Worm (Caenorhabditis elegans) whole organism, L3 larva: ENCODE results near the gene C13A2.10.

Source experiments
- R02D3.7 ChIP-seq: fragments of 150-350 bp; optimal IDR thresholded peaks from 2 replicates; lab custom pipeline; 2014; ENCODE audit warnings: missing biosample characterization, missing genetic modification characterization
- ZK546.5 ChIP-seq: sonication (generic microtip); optimal IDR thresholded peaks from 2 replicates; lab custom pipeline; 2017; ENCODE audit warnings: missing biosample characterization, missing genetic modification characterization
- aly-2 ChIP-seq: fragments of 150-350 bp; optimal IDR thresholded peaks from 2 replicates; lab custom pipeline; 2014; ENCODE audit warnings: missing biosample characterization, missing genetic modification characterization
- ceh-16 ChIP-seq: sonication (generic microtip); optimal IDR thresholded peaks from 2 replicates; lab custom pipeline; 2017; ENCODE audit warnings: missing biosample characterization, missing genetic modification characterization
- ceh-82 ChIP-seq: fragments of 150-350 bp; optimal IDR thresholded peaks from 2 replicates; lab custom pipeline; 2014; ENCODE audit warnings: missing biosample characterization, missing genetic modification characterization
- ceh-9 ChIP-seq: sonication (generic microtip); optimal IDR thresholded peaks from 2 replicates; lab custom pipeline; 2018; ENCODE audit warnings: missing biosample characterization, missing genetic modification characterization
- egl-27 ChIP-seq: sonication (generic microtip); optimal IDR thresholded peaks from 4 replicates; lab custom pipeline; 2017; ENCODE audit warnings: missing biosample characterization, missing genetic modification reagents, missing genetic modification characterization
- egl-5 ChIP-seq: fragments of 150-350 bp; optimal IDR thresholded peaks from 2 replicates; lab custom pipeline; 2017; ENCODE audit warnings: missing biosample characterization, missing genetic modification reagents, missing genetic modification characterization, inconsistent platforms
- elt-1 ChIP-seq: fragments of 150-350 bp; optimal IDR thresholded peaks from 2 replicates; lab custom pipeline; 2014; ENCODE audit warnings: missing biosample characterization, missing genetic modification characterization
- elt-2 ChIP-seq: sonication (generic microtip); optimal IDR thresholded peaks from 2 replicates; lab custom pipeline; 2016; ENCODE audit warnings: missing genetic modification reagents, mild to moderate bottlenecking, missing genetic modification characterization, missing compliant biosample characterization
- elt-3 ChIP-seq, 3 experiments: fragments of 150-350 bp in 1 of 3; sonication (generic microtip) in 2 of 3; optimal IDR thresholded peaks; 2 replicates in 2 of 3; 4 replicates in 1 of 3; lab custom pipeline; 2014 to 2017; ENCODE audit warnings: missing biosample characterization in 3 of 3, missing genetic modification characterization in 3 of 3
- eor-1 ChIP-seq, 2 experiments: fragments of 150-350 bp; optimal IDR thresholded peaks; 2 replicates each; lab custom pipeline; 2014 to 2018; ENCODE audit warnings: missing biosample characterization in 2 of 2, missing genetic modification characterization in 2 of 2
- fos-1 ChIP-seq: fragments of 150-350 bp; optimal IDR thresholded peaks from 2 replicates; lab custom pipeline; 2014; ENCODE audit warnings: missing biosample characterization, missing genetic modification characterization
- hmg-11 ChIP-seq: sonication (generic microtip); optimal IDR thresholded peaks from 2 replicates; lab custom pipeline; 2016; ENCODE audit warnings: missing genetic modification characterization, missing compliant biosample characterization
- jun-1 ChIP-seq: fragments of 150-350 bp; optimal IDR thresholded peaks from 2 replicates; lab custom pipeline; 2014; ENCODE audit warnings: missing biosample characterization, missing genetic modification reagents, missing genetic modification characterization
- lin-15B ChIP-seq: fragments of 150-350 bp; optimal IDR thresholded peaks from 2 replicates; lab custom pipeline; 2014; ENCODE audit warnings: missing biosample characterization, missing genetic modification characterization
- lin-39 ChIP-seq: fragments of 150-350 bp; optimal IDR thresholded peaks from 2 replicates; lab custom pipeline; 2018; ENCODE audit warnings: missing biosample characterization, missing genetic modification reagents, missing genetic modification characterization
- lsy-12 ChIP-seq: sonication (generic microtip); optimal IDR thresholded peaks from 2 replicates; lab custom pipeline; 2016; ENCODE audit warnings: mild to moderate bottlenecking, missing genetic modification characterization, missing compliant biosample characterization
- mdl-1 ChIP-seq: fragments of 150-350 bp; optimal IDR thresholded peaks from 2 replicates; lab custom pipeline; 2014; ENCODE audit warnings: missing biosample characterization, missing genetic modification characterization
- mml-1 ChIP-seq: fragments of 150-350 bp; sonication (generic microtip); optimal IDR thresholded peaks from 3 replicates; lab custom pipeline; 2014; ENCODE audit warnings: missing biosample characterization, missing genetic modification characterization
- nfya-1 ChIP-seq: sonication (generic microtip); optimal IDR thresholded peaks from 2 replicates; lab custom pipeline; 2017; ENCODE audit warnings: missing genetic modification characterization, mild to moderate bottlenecking, missing compliant biosample characterization, antibody characterized with exemption, moderate library complexity; ENCODE audit not compliant: insufficient read depth
- nhr-11 ChIP-seq: fragments of 150-350 bp; optimal IDR thresholded peaks from 2 replicates; lab custom pipeline; 2014; ENCODE audit warnings: missing biosample characterization, missing genetic modification characterization
- nhr-12 ChIP-seq: fragments of 150-350 bp; optimal IDR thresholded peaks from 2 replicates; lab custom pipeline; 2014; ENCODE audit warnings: missing biosample characterization, missing genetic modification characterization
- nhr-28 ChIP-seq: fragments of 150-350 bp; optimal IDR thresholded peaks from 2 replicates; lab custom pipeline; 2014; ENCODE audit warnings: missing biosample characterization, missing genetic modification characterization
- nhr-43 ChIP-seq: sonication (generic microtip); optimal IDR thresholded peaks from 2 replicates; lab custom pipeline; 2016; ENCODE audit warnings: mild to moderate bottlenecking, missing genetic modification characterization, missing compliant biosample characterization; ENCODE audit not compliant: poor library complexity, severe bottlenecking
- nhr-67 ChIP-seq: fragments of 150-350 bp; optimal IDR thresholded peaks from 2 replicates; lab custom pipeline; 2014; ENCODE audit warnings: missing biosample characterization, missing genetic modification characterization
- nhr-77 ChIP-seq: fragments of 150-350 bp; optimal IDR thresholded peaks from 2 replicates; lab custom pipeline; 2014; ENCODE audit warnings: missing biosample characterization, missing genetic modification characterization
- pha-4 ChIP-seq: fragments of 150-350 bp; optimal IDR thresholded peaks from 2 replicates; lab custom pipeline; 2014; ENCODE audit warnings: missing biosample characterization, missing genetic modification reagents, missing genetic modification characterization
- pqm-1 ChIP-seq: fragments of 150-350 bp; optimal IDR thresholded peaks from 2 replicates; lab custom pipeline; 2017; ENCODE audit warnings: missing biosample characterization, missing genetic modification characterization, inconsistent platforms
- sea-2 ChIP-seq: fragments of 150-350 bp; sonication (generic microtip); optimal IDR thresholded peaks from 4 replicates; lab custom pipeline; 2014; ENCODE audit warnings: missing biosample characterization, missing genetic modification reagents, missing genetic modification characterization
- unc-39 ChIP-seq: sonication (generic microtip); optimal IDR thresholded peaks from 4 replicates; lab custom pipeline; 2017; ENCODE audit warnings: missing biosample characterization, missing genetic modification characterization
- ztf-4 ChIP-seq: fragments of 150-350 bp; optimal IDR thresholded peaks from 2 replicates; lab custom pipeline; 2014; ENCODE audit warnings: missing biosample characterization, missing genetic modification characterization

Gene C13A2.10

ce11 chrV:7279090-7279489 is 4.2 kb upstream of the C13A2.10 start, which contains the start of gene C13A2.4:
TSS of gene C13A2.4 (plus strand) at chrV:7279390.
- no peak for TF ChIP-seq egl-27 (tag; lab: Kevin White, UChicago)
- TF ChIP-seq nhr-43: no peak
- TF ChIP-seq pqm-1 (tag; lab: Kevin White, UChicago): no peak
- TF ChIP-seq nfya-1: no peak
- no peak for TF ChIP-seq ztf-4
- TF ChIP-seq fos-1 (tag; lab: Kevin White, UChicago): no peak
- TF ChIP-seq elt-2 (tag; lab: Kevin White, UChicago): no peak
- TF ChIP-seq lin-39 (tag; lab: Kevin White, UChicago): no peak
- TF ChIP-seq nhr-12 (tag; lab: Kevin White, UChicago): no peak
- no peak for TF ChIP-seq jun-1 (tag; lab: Kevin White, UChicago)
- TF ChIP-seq elt-1 (tag; lab: Kevin White, UChicago): no peak
- no peak for TF ChIP-seq lsy-12 (tag; lab: Kevin White, UChicago)

- no peak for TF ChIP-seq nhr-12 (tag; lab: Kevin White, UChicago)
- no peak for TF ChIP-seq nhr-43
- no peak for TF ChIP-seq ceh-9
- TF ChIP-seq pha-4: no peak
- no peak for TF ChIP-seq lsy-12 (tag; lab: Kevin White, UChicago)
- no peak for TF ChIP-seq mml-1
- TF ChIP-seq ceh-16: no peak
- TF ChIP-seq ztf-4: no peak
- no peak for TF ChIP-seq unc-39 (tag; lab: Kevin White, UChicago)
- TF ChIP-seq sea-2 (GFP tag; lab: Kevin White, UChicago): no peak
- TF ChIP-seq lin-15B (tag; lab: Kevin White, UChicago): no peak
- no peak for TF ChIP-seq ZK546.5 (tag; lab: Kevin White, UChicago)
- no peak for TF ChIP-seq R02D3.7 (tag; lab: Kevin White, UChicago)
- TF ChIP-seq eor-1 (tag; optimal IDR thresholded peaks at IDR 0.05; lab: Kevin White, UChicago): no peak
Observed at ce11 chrV:7275491-7275890, 599 bp upstream of the C13A2.10 start, which contains the start of gene C13A2.5. TSS of gene C13A2.5 (plus strand) at chrV:7275791.

- TF ChIP-seq lin-15B (tag; lab: Kevin White, UChicago) (no peak), mml-1 (no peak), egl-5 (tag; lab: Kevin White, UChicago) (no peak), ceh-9 (no peak), jun-1 (tag; lab: Kevin White, UChicago) (no peak), ceh-16 (no peak), nhr-77 (tag; lab: Kevin White, UChicago) (no peak)
Observed at ce11 chrV:7269399-7269798, 5.5 kb downstream of the C13A2.10 start, which contains the start of gene C13A2.6. TSS of gene C13A2.6 (plus strand) at chrV:7269699.

- TF ChIP-seq ceh-16 (no peak), hmg-11 (tag; lab: Kevin White, UChicago) (no peak), elt-1 (tag; lab: Kevin White, UChicago) (no peak), nhr-28 (tag; lab: Kevin White, UChicago) (no peak), nhr-43 (no peak), mdl-1 (tag; lab: Kevin White, UChicago) (no peak), pqm-1 (tag; lab: Kevin White, UChicago) (no peak), nhr-67 (no peak), elt-2 (tag; lab: Kevin White, UChicago) (no peak), fos-1 (tag; lab: Kevin White, UChicago) (no peak)
Observed at ce11 chrV:7266021-7266420, 8.9 kb downstream of the C13A2.10 start, which contains the start of gene C13A2.7. TSS of gene C13A2.7 (plus strand) at chrV:7266321.

ce11 chrV:7264042-7264441 is 10.8 kb downstream of the C13A2.10 start, which contains the start of gene C13A2.9:
TSS of gene C13A2.9 (minus strand) at chrV:7264142.
- TF ChIP-seq unc-39 (tag; lab: Kevin White, UChicago) (no peak), nhr-28 (tag; lab: Kevin White, UChicago) (no peak), hmg-11 (tag; lab: Kevin White, UChicago) (no peak), nhr-11 (no peak), ceh-16 (no peak), aly-2 (tag; lab: Kevin White, UChicago) (no peak), ztf-4 (no peak), lin-39 (tag; lab: Kevin White, UChicago) (no peak), ceh-82 (no peak), elt-3 (tag; optimal IDR thresholded peaks at IDR 0.05; lab: Kevin White, UChicago) (no peak), fos-1 (tag; lab: Kevin White, UChicago) (no peak)
- TF ChIP-seq, all 47 proteins: peak for 0
